Worm (Caenorhabditis elegans) whole organism, L4 larva: ENCODE data around the gene sid-2.

Source experiments
- ama-1 ChIP-seq: fragments of 150-350 bp; optimal IDR thresholded peaks from 2 replicates; lab custom pipeline; 2014; ENCODE audit warnings: inconsistent platforms, mixed read lengths
- daf-8 ChIP-seq: fragments of 200-800 bp; sonication (Bioruptor generic); IDR thresholded peaks from 2 replicates; pipeline ENCODE4 v1.3.6; 2022; ENCODE audit warnings: missing genetic modification characterization, missing compliant biosample characterization
- hif-1 ChIP-seq, 2 experiments: sonication (generic microtip); optimal IDR thresholded peaks; 2 replicates each; lab custom pipeline; 2016 to 2017; ENCODE audit warnings: missing compliant biosample characterization in 2 of 2, missing genetic modification characterization in 2 of 2, missing genetic modification reagents in 2 of 2, missing genotype in 2 of 2, mild to moderate bottlenecking in 1 of 2
- hlh-30 ChIP-seq: sonication (generic microtip); optimal IDR thresholded peaks from 2 replicates; lab custom pipeline; 2017; ENCODE audit warnings: antibody characterized with exemption, mild to moderate bottlenecking, missing genetic modification characterization, missing compliant biosample characterization; ENCODE audit not compliant: insufficient read depth
- hmg-1.1 ChIP-seq: fragments of 200-800 bp; sonication (Bioruptor generic); IDR thresholded peaks from 2 replicates; pipeline ENCODE4 v1.3.6; 2022; ENCODE audit warnings: missing genetic modification reagents, missing genetic modification characterization, missing compliant biosample characterization
- madf-5 ChIP-seq, 2 experiments: fragments of 200-800 bp; sonication (Bioruptor generic); IDR thresholded peaks; 2 replicates each; pipeline ENCODE4 v1.3.6; 2022; ENCODE audit warnings: missing compliant biosample characterization in 2 of 2, missing genetic modification characterization in 2 of 2
- mxl-2 ChIP-seq: fragments of 200-800 bp; sonication (Bioruptor generic); conservative IDR thresholded peaks from 2 replicates; pipeline ENCODE4 v1.3.6; 2022; ENCODE audit warnings: missing genetic modification reagents, missing genetic modification characterization, missing compliant biosample characterization
- pqm-1 ChIP-seq: sonication (generic microtip); optimal IDR thresholded peaks from 2 replicates; lab custom pipeline; 2017; ENCODE audit warnings: missing biosample characterization, missing genetic modification characterization
- snpc-1.2 ChIP-seq: fragments of 200-800 bp; sonication (Bioruptor generic); IDR thresholded peaks from 2 replicates; pipeline ENCODE4 v1.3.6; 2022; ENCODE audit warnings: missing genetic modification reagents, missing genetic modification characterization, missing compliant biosample characterization
- zip-2 ChIP-seq: fragments of 150-350 bp; optimal IDR thresholded peaks from 2 replicates; lab custom pipeline; 2014; ENCODE audit warnings: missing biosample characterization, missing genetic modification characterization

- TF ChIP-seq madf-5 (GFP tag; IDR thresholded peaks at IDR 0.05; lab: Robert Waterston, UW) (no peak), hlh-30 (tag; lab: Kevin White, UChicago) (no peak), ama-1 (lab: Kevin White, UChicago) (no peak), zip-2 (no peak), snpc-1.2 (no peak), mxl-2 (GFP tag; lab: Robert Waterston, UW) (no peak), pqm-1 (tag; lab: Kevin White, UChicago) (no peak), hmg-1.1 (no peak), hif-1 (tag; optimal IDR thresholded peaks at IDR 0.05; lab: Kevin White, UChicago) (no peak), daf-8 (GFP tag; lab: Robert Waterston, UW) (no peak)
Observed at ce11 chrIII:13666406-13666805, 12.8 kb upstream of the sid-2 start.
